Worm (Caenorhabditis elegans): ENCODE data around the gene T26E4.9.
"Not testable (repeated sequence)": the region's sequence is repeated elsewhere in the genome, so short reads cannot be mapped to it uniquely, and the experiment has no call there.

Gene T26E4.9

DNA sequence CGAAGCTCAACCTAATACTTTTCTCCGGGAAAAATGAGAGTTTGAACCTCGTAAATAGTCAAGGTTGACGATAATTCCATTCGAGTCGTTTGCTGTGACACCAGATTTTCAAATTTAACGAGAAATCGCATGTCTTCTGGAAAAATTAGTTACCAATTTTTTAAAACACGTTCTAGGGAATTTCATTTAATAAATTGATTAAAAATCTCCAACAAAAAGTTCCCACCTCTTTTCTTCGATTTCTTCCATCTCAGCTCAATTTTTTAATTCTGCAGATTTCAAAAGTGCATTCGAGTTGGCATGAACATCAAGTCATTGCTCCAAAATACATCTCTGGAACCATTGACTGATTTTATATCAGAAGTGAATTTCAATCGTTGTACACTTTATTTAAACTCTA, 9.5 kb upstream of the T26E4.9 start, which contains the start of gene nhr-282:
nhr-282 (plus strand) TSS at position 301 of the 400 bp plus-strand sequence.
- TF ChIP-seq ceh-16, lin-39, nhr-25 (tag; optimal IDR thresholded peaks at IDR 0.05): not testable (repeated sequence)

DNA sequence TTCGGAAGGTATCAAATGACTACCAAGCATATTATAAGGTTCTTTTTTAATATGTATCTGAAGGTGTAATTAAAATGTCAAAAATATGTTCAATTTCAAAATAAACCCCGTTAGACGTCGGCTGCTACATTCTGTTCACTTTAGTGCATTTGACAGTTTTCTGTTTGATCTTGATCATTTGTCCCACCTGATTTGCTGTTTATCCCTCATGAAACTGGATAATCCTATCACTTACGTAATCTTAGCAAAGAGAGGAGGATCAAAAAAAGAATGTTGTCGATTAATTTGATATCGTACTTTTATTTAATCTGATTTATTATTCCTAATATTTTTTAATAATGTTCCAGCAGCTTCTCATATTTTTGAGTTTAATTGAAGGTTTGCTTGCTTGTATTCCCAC, 7.9 kb upstream of the T26E4.9 start, which contains the start of gene F54B8.1:
F54B8.1 (plus strand) TSS at position 301 of the 400 bp plus-strand sequence.
- no peak for TF ChIP-seq nhr-76 (tag; optimal IDR thresholded peaks at IDR 0.05)
- no peak for TF ChIP-seq ceh-9 (tag; optimal IDR thresholded peaks at IDR 0.05)
- no peak for TF ChIP-seq nhr-23 (tag; optimal IDR thresholded peaks at IDR 0.05)
- TF ChIP-seq lsy-12 (tag; optimal IDR thresholded peaks at IDR 0.05): no peak
- no peak for TF ChIP-seq nfya-1 (tag; optimal IDR thresholded peaks at IDR 0.05; ENCODE audit: insufficient read depth)
- TF ChIP-seq nhr-11 (tag; optimal IDR thresholded peaks at IDR 0.05): no peak
- TF ChIP-seq ztf-4 (tag; optimal IDR thresholded peaks at IDR 0.05): no peak
- TF ChIP-seq daf-12 (tag; optimal IDR thresholded peaks at IDR 0.05): no peak
- TF ChIP-seq elt-3 (tag; optimal IDR thresholded peaks at IDR 0.05): no peak
- TF ChIP-seq tbx-2 (tag; optimal IDR thresholded peaks at IDR 0.05): no peak
- no peak for TF ChIP-seq unc-62 (GFP tag; optimal IDR thresholded peaks at IDR 0.05)

DNA sequence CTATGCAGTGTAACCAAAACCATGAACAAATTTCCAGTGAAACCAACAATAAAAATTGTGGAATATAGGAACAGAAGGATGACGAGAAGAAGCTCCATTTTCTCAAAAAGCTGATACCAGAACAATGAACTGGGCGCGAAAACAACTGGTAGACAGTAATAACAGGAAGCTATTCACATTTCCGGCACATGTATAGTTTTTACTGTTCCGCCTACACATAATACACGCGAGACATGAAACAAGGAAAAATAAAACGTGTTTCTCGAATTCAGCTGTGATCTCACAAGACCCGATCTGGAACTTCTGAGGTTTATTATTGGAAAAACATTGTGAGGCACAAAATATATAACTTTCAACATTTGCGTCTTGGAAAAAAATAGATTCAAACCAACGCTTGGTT, 7.0 kb upstream of the T26E4.9 start, which contains the start of gene srsx-36:
srsx-36 (minus strand) TSS at position 101 of the 400 bp plus-strand sequence.
- TF ChIP-seq lin-39 (tag; optimal IDR thresholded peaks at IDR 0.05): no peak
- TF ChIP-seq nhr-23 (tag; optimal IDR thresholded peaks at IDR 0.05): no peak
- TF ChIP-seq egl-27 (tag; optimal IDR thresholded peaks at IDR 0.05): no peak
- no peak for TF ChIP-seq pha-4 (tag; optimal IDR thresholded peaks at IDR 0.05)
- no peak for TF ChIP-seq nhr-11 (tag; optimal IDR thresholded peaks at IDR 0.05)
- TF ChIP-seq sea-2 (GFP tag; optimal IDR thresholded peaks at IDR 0.05): no peak
- TF ChIP-seq tbx-2 (tag; optimal IDR thresholded peaks at IDR 0.05): no peak

DNA sequence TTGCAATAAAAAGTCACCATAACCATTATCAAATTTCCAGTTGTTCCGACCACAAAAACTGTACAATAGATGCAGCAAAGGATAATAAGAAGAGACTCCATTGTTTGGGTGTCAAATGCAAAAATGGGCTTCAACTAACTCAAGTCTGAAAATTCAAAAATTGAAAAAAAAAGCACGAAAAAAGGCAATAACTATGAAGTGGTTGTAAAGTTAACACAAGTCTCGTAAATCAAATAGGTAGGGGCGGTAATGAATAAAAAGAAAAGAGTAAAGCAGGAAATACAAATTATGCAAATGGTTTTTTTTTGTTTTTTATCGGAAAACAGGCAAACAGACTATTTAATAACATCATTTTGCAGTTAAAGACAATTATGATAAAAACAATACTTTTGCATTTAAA, 4.9 kb upstream of the T26E4.9 start, which contains the start of gene srsx-38:
srsx-38 (minus strand) TSS at position 101 of the 400 bp plus-strand sequence.
- not testable (repeated sequence) for TF ChIP-seq ceh-16 (tag; optimal IDR thresholded peaks at IDR 0.05); nhr-43 (tag; optimal IDR thresholded peaks at IDR 0.05; ENCODE audit: poor library complexity, severe bottlenecking); aly-2 (tag; optimal IDR thresholded peaks at IDR 0.05)

DNA sequence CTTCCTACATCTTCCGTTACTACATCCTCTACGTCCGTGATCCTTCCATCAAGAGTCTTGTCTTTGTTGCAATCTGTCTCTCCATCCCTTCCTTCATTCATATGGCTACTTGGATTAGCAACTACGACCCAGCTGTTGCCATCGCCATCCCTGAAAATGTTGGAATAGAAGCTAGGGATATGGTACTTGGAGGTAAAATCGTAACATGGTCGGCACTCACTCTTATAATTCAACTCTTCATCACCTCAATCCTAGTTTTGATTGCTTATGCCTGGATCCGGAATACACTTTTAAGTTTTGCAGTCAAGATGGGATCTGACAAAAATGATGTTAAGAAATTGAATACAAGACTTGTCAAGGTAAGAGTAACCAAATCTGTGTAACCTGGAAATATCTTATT, 1.2 kb upstream of the T26E4.9 start, which contains the start of gene T26E4.18:
T26E4.18 (minus strand) TSS at position 101 of the 400 bp plus-strand sequence.
- not testable (repeated sequence) for TF ChIP-seq lin-15B, zag-1, fkh-2 (tag; optimal IDR thresholded peaks at IDR 0.05)

DNA sequence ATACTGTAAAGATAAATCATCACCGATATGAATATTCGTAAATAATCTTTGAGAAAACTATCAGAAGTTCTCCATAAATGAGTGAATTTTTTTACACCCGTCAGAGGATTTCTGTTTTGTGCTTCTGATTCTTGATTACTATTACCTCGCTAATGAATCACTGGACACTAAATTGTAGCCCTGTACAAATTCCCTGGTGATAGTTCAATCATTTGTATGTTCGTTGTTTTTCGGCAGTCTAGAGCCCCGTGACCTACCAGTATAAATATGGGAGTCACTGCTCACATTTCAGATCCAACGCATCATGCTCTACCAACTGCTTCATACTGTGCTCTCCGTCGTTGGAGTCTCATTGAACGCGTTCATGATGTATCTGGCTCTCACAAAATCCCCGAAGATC, 556 bp upstream of the T26E4.9 start, which contains the start of gene srd-27:
srd-27 (plus strand) TSS at position 301 of the 400 bp plus-strand sequence.
- not testable (repeated sequence) for TF ChIP-seq ztf-11, nhr-12, ZK546.5 (tag; optimal IDR thresholded peaks at IDR 0.05)

DNA sequence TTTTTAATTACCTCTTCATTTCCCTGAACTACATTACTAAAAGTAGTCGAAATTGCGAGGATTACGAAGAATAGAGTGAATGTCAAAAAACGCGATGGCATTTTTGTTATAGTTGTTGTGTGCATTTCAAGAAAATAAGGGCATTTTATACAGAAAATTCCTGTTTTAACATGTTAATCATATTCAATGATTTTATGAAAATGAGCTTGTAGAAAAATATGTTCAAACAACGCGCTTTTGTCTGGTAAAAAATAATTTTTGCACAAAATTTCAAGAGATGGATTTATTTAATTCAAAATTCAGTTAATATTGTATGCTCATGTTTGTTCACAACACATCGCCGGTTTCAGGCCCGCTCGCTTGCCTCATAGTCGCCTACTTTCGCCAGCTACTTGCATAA, 4.4 kb downstream of the T26E4.9 start, which contains the start of gene T26E4.10:
T26E4.10 (minus strand) TSS at position 101 of the 400 bp plus-strand sequence.
- TF ChIP-seq lin-39 (tag; optimal IDR thresholded peaks at IDR 0.05) (no peak), nhr-77 (tag; optimal IDR thresholded peaks at IDR 0.05) (no peak), skn-1 (tag; optimal IDR thresholded peaks at IDR 0.05) (no peak), fos-1 (tag; optimal IDR thresholded peaks at IDR 0.05) (no peak), mml-1 (tag; optimal IDR thresholded peaks at IDR 0.05) (no peak), ztf-11 (tag; optimal IDR thresholded peaks at IDR 0.05) (no peak), mdl-1 (tag; optimal IDR thresholded peaks at IDR 0.05) (no peak), nhr-12 (tag; optimal IDR thresholded peaks at IDR 0.05) (no peak), nhr-11 (tag; optimal IDR thresholded peaks at IDR 0.05) (no peak), nhr-28 (tag; optimal IDR thresholded peaks at IDR 0.05) (no peak), unc-39 (tag; optimal IDR thresholded peaks at IDR 0.05) (no peak), jun-1 (tag; optimal IDR thresholded peaks at IDR 0.05) (no peak), pqm-1 (tag; optimal IDR thresholded peaks at IDR 0.05) (no peak), ceh-28 (tag; optimal IDR thresholded peaks at IDR 0.05) (no peak), hmg-11 (tag; optimal IDR thresholded peaks at IDR 0.05) (no peak), pha-4 (tag; optimal IDR thresholded peaks at IDR 0.05) (no peak)

All from whole organism, L3 larva.